Worm (Caenorhabditis elegans) whole organism, midembryonic: ENCODE measurements around the gene C56C10.6.

ENCODE experiments used
- cog-1 ChIP-seq: sonication (generic microtip); optimal IDR thresholded peaks from 2 replicates; lab custom pipeline; 2016; ENCODE audit warnings: missing genetic modification characterization, missing compliant biosample characterization
- flt-1 ChIP-seq: fragments of 200-800 bp; sonication (Bioruptor generic); IDR thresholded peaks from 2 replicates; pipeline ENCODE4 v1.3.6; 2022; ENCODE audit warnings: missing genetic modification characterization, missing compliant biosample characterization
- med-1 ChIP-seq: sonication (generic microtip); optimal IDR thresholded peaks from 2 replicates; lab custom pipeline; 2017; ENCODE audit warnings: missing genetic modification characterization, mild to moderate bottlenecking, missing compliant biosample characterization, antibody characterized with exemption, missing genetic modification reagents; ENCODE audit not compliant: insufficient read depth
- ref-1 ChIP-seq: fragments of 200-800 bp; sonication (Bioruptor generic); conservative IDR thresholded peaks from 2 replicates; pipeline ENCODE4 v1.3.6; 2022; ENCODE audit warnings: missing genetic modification reagents, missing genetic modification characterization, missing compliant biosample characterization
- tab-1 ChIP-seq: fragments of 200-800 bp; sonication (Bioruptor generic); IDR thresholded peaks from 2 replicates; pipeline ENCODE4 v1.3.6; 2022; ENCODE audit warnings: missing genetic modification characterization, missing compliant biosample characterization
- ztf-23 ChIP-seq: fragments of 200-800 bp; sonication (Bioruptor generic); IDR thresholded peaks from 2 replicates; pipeline ENCODE4 v1.3.6; 2022; ENCODE audit warnings: missing genetic modification reagents, missing genetic modification characterization, missing compliant biosample characterization

ce11 chrII:6619007-6619406 lies 37.9 kb upstream of the C56C10.6 start:
- TF ChIP-seq flt-1, result no peak
- no peak for TF ChIP-seq ztf-23 (GFP tag; lab: Robert Waterston, UW)
- TF ChIP-seq med-1, result no peak
- TF ChIP-seq cog-1 (tag; lab: Kevin White, UChicago), result no peak
- TF ChIP-seq ref-1, result no peak
- no peak for TF ChIP-seq tab-1 (GFP tag; lab: Robert Waterston, UW)
